Fruit fly (Drosophila melanogaster): Measurements from ENCODE around the gene CG11498.

DNA sequence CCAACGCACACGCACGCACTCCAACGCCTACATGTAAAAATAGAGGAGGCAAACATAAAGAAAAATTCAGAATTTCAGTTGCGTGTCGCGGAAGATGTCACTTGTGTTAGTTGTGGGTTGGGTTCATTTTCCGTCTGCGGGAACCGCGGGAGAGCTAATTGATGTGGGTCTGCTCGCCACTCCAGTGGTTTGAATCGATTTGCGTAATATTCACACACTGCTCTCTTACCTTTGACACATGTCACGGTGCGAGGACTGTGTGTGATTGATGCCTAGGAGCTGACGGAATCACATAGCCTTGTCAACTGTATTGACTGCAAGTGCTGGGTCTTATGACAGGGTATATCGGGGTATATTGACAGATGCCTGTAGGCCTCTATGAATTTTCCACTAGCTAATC lies 49.3 kb downstream of the CG11498 start:
- TF ChIP-seq Mrtf (GFP tag; IDR thresholded peaks at IDR 0.05) (no peak), CG12942 (GFP tag; optimal IDR thresholded peaks at IDR 0.05) (no peak), tio (GFP tag; optimal IDR thresholded peaks at IDR 0.05) (no peak), CG17359 (tag; optimal IDR thresholded peaks at IDR 0.05) (no peak), Lhr (GFP tag; optimal IDR thresholded peaks at IDR 0.05) (no peak), CG14050 (GFP tag; IDR thresholded peaks at IDR 0.05) (no peak)
